Worm (Caenorhabditis elegans) whole organism, mixed stage, embryonic: ENCODE measurements around the gene C29E4.12.
A peak's percentile ranks its signal among the peaks of the same experiment; 100 is the strongest.

ENCODE experiments used
- M03D4.4 ChIP-seq: sonication (generic microtip); optimal IDR thresholded peaks from 2 replicates; lab custom pipeline; 2017; ENCODE audit warnings: mild to moderate bottlenecking, missing genetic modification characterization, missing compliant biosample characterization
- bed-3 ChIP-seq: fragments of 200-800 bp; sonication (Bioruptor generic); optimal IDR thresholded peaks from 3 replicates; lab custom pipeline; 2018; ENCODE audit warnings: mild to moderate bottlenecking, missing genetic modification characterization, moderate library complexity, missing compliant biosample characterization
- ceh-39 ChIP-seq: fragments of 150-350 bp; optimal IDR thresholded peaks from 2 replicates; lab custom pipeline; 2014; ENCODE audit warnings: missing biosample characterization, missing genetic modification characterization
- ceh-43 ChIP-seq: fragments of 200-800 bp; sonication (Bioruptor generic); optimal IDR thresholded peaks from 2 replicates; lab custom pipeline; 2018; ENCODE audit warnings: mild to moderate bottlenecking, missing genetic modification characterization, moderate library complexity, missing compliant biosample characterization
- ceh-83 ChIP-seq: fragments of 200-800 bp; sonication (Bioruptor generic); optimal IDR thresholded peaks from 2 replicates; lab custom pipeline; 2018; ENCODE audit warnings: mild to moderate bottlenecking, missing genetic modification characterization, missing compliant biosample characterization
- cnd-1 ChIP-seq: fragments of 200-800 bp; sonication (Bioruptor generic); optimal IDR thresholded peaks from 2 replicates; lab custom pipeline; 2018; ENCODE audit warnings: mild to moderate bottlenecking, missing genetic modification characterization, missing compliant biosample characterization
- elt-1 ChIP-seq: sonication (generic microtip); optimal IDR thresholded peaks from 2 replicates; lab custom pipeline; 2017; ENCODE audit warnings: missing genetic modification characterization, mild to moderate bottlenecking, missing compliant biosample characterization, antibody characterized with exemption, moderate library complexity, borderline replicate concordance; ENCODE audit not compliant: insufficient read depth
- elt-3 ChIP-seq: fragments of 150-350 bp; optimal IDR thresholded peaks from 2 replicates; lab custom pipeline; 2014; ENCODE audit warnings: missing biosample characterization, missing genetic modification characterization
- flh-1 ChIP-seq: fragments of 200-800 bp; sonication (Bioruptor generic); optimal IDR thresholded peaks from 2 replicates; lab custom pipeline; 2018; ENCODE audit warnings: mild to moderate bottlenecking, missing genetic modification characterization, moderate library complexity, missing compliant biosample characterization
- ham-2 ChIP-seq: fragments of 200-800 bp; sonication (Bioruptor generic); optimal IDR thresholded peaks from 2 replicates; lab custom pipeline; 2018; ENCODE audit warnings: mild to moderate bottlenecking, missing genetic modification characterization, missing compliant biosample characterization
- lin-13 ChIP-seq: fragments of 150-350 bp; optimal IDR thresholded peaks from 2 replicates; lab custom pipeline; 2014; ENCODE audit warnings: missing biosample characterization, missing genetic modification characterization
- lin-32 ChIP-seq: fragments of 200-800 bp; sonication (Bioruptor generic); optimal IDR thresholded peaks from 2 replicates; lab custom pipeline; 2018; ENCODE audit warnings: mild to moderate bottlenecking, missing genetic modification characterization, missing compliant biosample characterization
- lsy-2 ChIP-seq: fragments of 150-350 bp; optimal IDR thresholded peaks from 2 replicates; lab custom pipeline; 2014; ENCODE audit warnings: missing biosample characterization, missing genetic modification characterization
- mab-5 ChIP-seq: fragments of 150-350 bp; optimal IDR thresholded peaks from 2 replicates; lab custom pipeline; 2014; ENCODE audit warnings: missing biosample characterization, missing genetic modification characterization
- mep-1 ChIP-seq: fragments of 150-350 bp; optimal IDR thresholded peaks from 2 replicates; lab custom pipeline; 2017; ENCODE audit warnings: missing biosample characterization, missing genetic modification reagents, missing genetic modification characterization, inconsistent platforms
- mls-2 ChIP-seq: sonication (generic microtip); optimal IDR thresholded peaks from 2 replicates; lab custom pipeline; 2016; ENCODE audit warnings: mild to moderate bottlenecking, missing genetic modification characterization, moderate library complexity, missing compliant biosample characterization
- nhr-12 ChIP-seq: fragments of 150-350 bp; optimal IDR thresholded peaks from 2 replicates; lab custom pipeline; 2014; ENCODE audit warnings: missing biosample characterization, missing genetic modification characterization
- nhr-2 ChIP-seq: fragments of 150-350 bp; optimal IDR thresholded peaks from 2 replicates; lab custom pipeline; 2014; ENCODE audit warnings: missing biosample characterization, missing genetic modification characterization
- nhr-237 ChIP-seq: fragments of 150-350 bp; optimal IDR thresholded peaks from 2 replicates; lab custom pipeline; 2014; ENCODE audit warnings: missing biosample characterization, missing genetic modification characterization
- nhr-28 ChIP-seq: fragments of 150-350 bp; optimal IDR thresholded peaks from 2 replicates; lab custom pipeline; 2014; ENCODE audit warnings: missing biosample characterization, missing genetic modification characterization
- nhr-76 ChIP-seq: sonication (generic microtip); optimal IDR thresholded peaks from 2 replicates; lab custom pipeline; 2017; ENCODE audit warnings: missing biosample characterization, missing genetic modification characterization
- pha-4 ChIP-seq: fragments of 150-350 bp; optimal IDR thresholded peaks from 2 replicates; lab custom pipeline; 2018; ENCODE audit warnings: missing biosample characterization, missing genetic modification reagents, missing genetic modification characterization
- sem-2 ChIP-seq: fragments of 200-800 bp; sonication (Bioruptor generic); optimal IDR thresholded peaks from 2 replicates; lab custom pipeline; 2018; ENCODE audit warnings: mild to moderate bottlenecking, missing genetic modification characterization, missing compliant biosample characterization
- snpc-4 ChIP-seq: fragments of 150-350 bp; optimal IDR thresholded peaks from 2 replicates; lab custom pipeline; 2014; ENCODE audit warnings: missing biosample characterization, missing genetic modification characterization
- tbx-8 ChIP-seq: fragments of 200-800 bp; sonication (Bioruptor generic); optimal IDR thresholded peaks from 2 replicates; lab custom pipeline; 2018; ENCODE audit warnings: mild to moderate bottlenecking, missing genetic modification characterization, moderate library complexity, missing compliant biosample characterization
- unc-120 ChIP-seq: sonication (generic microtip); optimal IDR thresholded peaks from 2 replicates; lab custom pipeline; 2017; ENCODE audit warnings: missing genetic modification characterization, missing compliant biosample characterization; ENCODE audit not compliant: poor library complexity, severe bottlenecking
- unc-39 ChIP-seq: fragments of 150-350 bp; optimal IDR thresholded peaks from 2 replicates; lab custom pipeline; 2014; ENCODE audit warnings: missing biosample characterization, missing genetic modification characterization
- unc-62 ChIP-seq: fragments of 150-350 bp; optimal IDR thresholded peaks from 2 replicates; lab custom pipeline; 2014; ENCODE audit warnings: missing biosample characterization, missing genetic modification reagents, missing genetic modification characterization
- ztf-11 ChIP-seq: fragments of 150-350 bp; optimal IDR thresholded peaks from 2 replicates; lab custom pipeline; 2014; ENCODE audit warnings: missing biosample characterization, missing genetic modification characterization

Gene C29E4.12

ce11 chrIII:7973201-7973767, 32.3 kb downstream of the C29E4.12 start, which contains the start of the genes eef-1B.1 and aco-2 (continued):
- no peak for TF ChIP-seq sem-2 (GFP tag; lab: Kevin White, UChicago)
- TF ChIP-seq ceh-39 (tag; lab: Kevin White, UChicago), result no peak
- TF ChIP-seq mls-2 (tag; lab: Kevin White, UChicago), result no peak
- TF ChIP-seq elt-1 (tag; lab: Kevin White, UChicago), result no peak
- peak; percentile 43 for TF ChIP-seq lin-13 (tag; lab: Kevin White, UChicago)
- TF ChIP-seq tbx-8 (GFP tag; lab: Kevin White, UChicago), result no peak
- no peak for TF ChIP-seq snpc-4 (tag; lab: Kevin White, UChicago)
- TF ChIP-seq cnd-1 (tag; lab: Kevin White, UChicago), result no peak
- TF ChIP-seq mab-5 (tag; lab: Kevin White, UChicago), result no peak
- TF ChIP-seq lsy-2 (tag; lab: Kevin White, UChicago), result peak; percentile 80
- TF ChIP-seq unc-120 (tag; lab: Kevin White, UChicago), result no peak

- TF ChIP-seq nhr-237 (tag; lab: Kevin White, UChicago), result no peak
- TF ChIP-seq bed-3 (GFP tag; lab: Kevin White, UChicago), result no peak
- no peak for TF ChIP-seq ceh-43 (GFP tag; lab: Kevin White, UChicago)
- TF ChIP-seq tbx-8 (GFP tag; lab: Kevin White, UChicago), result no peak
- no peak for TF ChIP-seq lsy-2 (tag; lab: Kevin White, UChicago)
- TF ChIP-seq mls-2 (tag; lab: Kevin White, UChicago), result no peak
These were observed 33.1 kb downstream of the C29E4.12 start for ce11 chrIII:7973968-7974607.

- no peak for TF ChIP-seq cnd-1 (tag; lab: Kevin White, UChicago)
- TF ChIP-seq snpc-4 (tag; lab: Kevin White, UChicago), result no peak
- TF ChIP-seq ceh-83 (GFP tag; lab: Kevin White, UChicago), result no peak
- TF ChIP-seq nhr-12 (tag; lab: Kevin White, UChicago), result no peak
- TF ChIP-seq ceh-39 (tag; lab: Kevin White, UChicago), result no peak
- TF ChIP-seq elt-1 (tag; lab: Kevin White, UChicago), result no peak
- TF ChIP-seq nhr-2 (tag; lab: Kevin White, UChicago), result no peak
- TF ChIP-seq ztf-11 (tag; lab: Kevin White, UChicago), result no peak
- no peak for TF ChIP-seq pha-4
These were observed 36.3 kb downstream of the C29E4.12 start for ce11 chrIII:7977224-7977623.

ce11 chrIII:7977777-7978176, 36.8 kb downstream of the C29E4.12 start, which contains the start of gene C06G4.4:
TSS of gene C06G4.4 (minus strand) at chrIII:7977812.
- TF ChIP-seq nhr-28 (tag; lab: Kevin White, UChicago), result no peak
- no peak for TF ChIP-seq nhr-2 (tag; lab: Kevin White, UChicago)
- TF ChIP-seq elt-3 (tag; lab: Kevin White, UChicago), result no peak
- TF ChIP-seq M03D4.4 (tag; lab: Kevin White, UChicago), result no peak
- no peak for TF ChIP-seq mep-1
- TF ChIP-seq snpc-4 (tag; lab: Kevin White, UChicago), result no peak
- no peak for TF ChIP-seq ceh-39 (tag; lab: Kevin White, UChicago)
- no peak for TF ChIP-seq nhr-237 (tag; lab: Kevin White, UChicago)
- no peak for TF ChIP-seq tbx-8 (GFP tag; lab: Kevin White, UChicago)
- TF ChIP-seq unc-39 (tag; lab: Kevin White, UChicago), result no peak
- TF ChIP-seq nhr-12 (tag; lab: Kevin White, UChicago), result no peak
- no peak for TF ChIP-seq flh-1
- TF ChIP-seq lin-13 (tag; lab: Kevin White, UChicago), result no peak
- TF ChIP-seq lin-32 (GFP tag; lab: Kevin White, UChicago), result no peak
- TF ChIP-seq unc-62, result no peak
- TF ChIP-seq mls-2 (tag; lab: Kevin White, UChicago), result no peak

- TF ChIP-seq nhr-76 (tag; lab: Kevin White, UChicago), result no peak
- TF ChIP-seq snpc-4 (tag; lab: Kevin White, UChicago), result no peak
- no peak for TF ChIP-seq flh-1
- no peak for TF ChIP-seq ham-2 (GFP tag; lab: Kevin White, UChicago)
- no peak for TF ChIP-seq pha-4
These were observed 37.3 kb downstream of the C29E4.12 start for ce11 chrIII:7978289-7978688.
